Worm (Caenorhabditis elegans) whole organism, late embryonic: ENCODE data around the gene Y38H6C.8.

Source experiments
- C08G9.2 ChIP-seq: sonication (generic microtip); optimal IDR thresholded peaks from 2 replicates; lab custom pipeline; 2016; ENCODE audit warnings: mild to moderate bottlenecking, missing genetic modification characterization, moderate library complexity, missing compliant biosample characterization
- C38D4.7 ChIP-seq: fragments of 200-800 bp; sonication (Bioruptor generic); optimal IDR thresholded peaks from 2 replicates; lab custom pipeline; 2018; ENCODE audit warnings: mild to moderate bottlenecking, missing genetic modification characterization, moderate library complexity, missing compliant biosample characterization
- K02D7.2 ChIP-seq: sonication (generic microtip); optimal IDR thresholded peaks from 2 replicates; lab custom pipeline; 2017; ENCODE audit warnings: mild to moderate bottlenecking, missing genetic modification characterization, missing compliant biosample characterization
- ceh-18 ChIP-seq: sonication (generic microtip); optimal IDR thresholded peaks from 2 replicates; lab custom pipeline; 2016; ENCODE audit warnings: missing genetic modification characterization, missing compliant biosample characterization
- ceh-22 ChIP-seq: sonication (generic microtip); optimal IDR thresholded peaks from 2 replicates; lab custom pipeline; 2017; ENCODE audit warnings: missing biosample characterization, missing genetic modification characterization
- ceh-30 ChIP-seq: fragments of 150-350 bp; optimal IDR thresholded peaks from 2 replicates; lab custom pipeline; 2014; ENCODE audit warnings: missing biosample characterization, missing genetic modification characterization
- ceh-31 ChIP-seq: sonication (generic microtip); optimal IDR thresholded peaks from 2 replicates; lab custom pipeline; 2016; ENCODE audit warnings: missing genetic modification characterization, missing compliant biosample characterization
- ceh-48 ChIP-seq: sonication (generic microtip); optimal IDR thresholded peaks from 2 replicates; lab custom pipeline; 2016; ENCODE audit warnings: missing genetic modification characterization, inconsistent platforms, missing compliant biosample characterization
- ceh-6 ChIP-seq: fragments of 200-800 bp; sonication (Bioruptor generic); optimal IDR thresholded peaks from 2 replicates; lab custom pipeline; 2018; ENCODE audit warnings: mild to moderate bottlenecking, missing genetic modification characterization, missing compliant biosample characterization
- dve-1 ChIP-seq: sonication (generic microtip); optimal IDR thresholded peaks from 2 replicates; lab custom pipeline; 2017; ENCODE audit warnings: antibody characterized with exemption, mild to moderate bottlenecking, missing genetic modification characterization, missing compliant biosample characterization
- elt-2 ChIP-seq: sonication (generic microtip); optimal IDR thresholded peaks from 2 replicates; lab custom pipeline; 2016; ENCODE audit warnings: missing genetic modification reagents, missing genetic modification characterization, missing compliant biosample characterization
- eyg-1 ChIP-seq: sonication (generic microtip); optimal IDR thresholded peaks from 2 replicates; lab custom pipeline; 2016; ENCODE audit warnings: missing genotype, missing genetic modification characterization, missing compliant biosample characterization
- fkh-10 ChIP-seq: fragments of 150-350 bp; optimal IDR thresholded peaks from 2 replicates; lab custom pipeline; 2014; ENCODE audit warnings: missing biosample characterization, missing genetic modification reagents, missing genetic modification characterization
- hlh-15 ChIP-seq: sonication (generic microtip); optimal IDR thresholded peaks from 2 replicates; lab custom pipeline; 2016; ENCODE audit warnings: missing genetic modification characterization, missing compliant biosample characterization
- hlh-8 ChIP-seq: sonication (generic microtip); optimal IDR thresholded peaks from 2 replicates; lab custom pipeline; 2016; ENCODE audit warnings: missing genotype, missing genetic modification characterization, missing compliant biosample characterization
- lim-6 ChIP-seq: sonication (generic microtip); optimal IDR thresholded peaks from 2 replicates; lab custom pipeline; 2016; ENCODE audit warnings: missing genetic modification characterization, missing compliant biosample characterization
- mec-3 ChIP-seq: sonication (generic microtip); optimal IDR thresholded peaks from 2 replicates; lab custom pipeline; 2016; ENCODE audit warnings: borderline replicate concordance, missing genetic modification characterization, missing compliant biosample characterization
- nfya-1 ChIP-seq: sonication (generic microtip); optimal IDR thresholded peaks from 2 replicates; lab custom pipeline; 2017; ENCODE audit warnings: missing genetic modification characterization, mild to moderate bottlenecking, missing compliant biosample characterization, antibody characterized with exemption, moderate library complexity
- nhr-11 ChIP-seq: fragments of 150-350 bp; optimal IDR thresholded peaks from 2 replicates; lab custom pipeline; 2014; ENCODE audit warnings: missing biosample characterization, missing genetic modification characterization
- npax-4 ChIP-seq: sonication (generic microtip); optimal IDR thresholded peaks from 2 replicates; lab custom pipeline; 2016; ENCODE audit warnings: missing genetic modification characterization, missing compliant biosample characterization
- pat-9 ChIP-seq: fragments of 200-800 bp; sonication (Bioruptor generic); optimal IDR thresholded peaks from 2 replicates; lab custom pipeline; 2018; ENCODE audit warnings: mild to moderate bottlenecking, missing genetic modification characterization, moderate library complexity, missing compliant biosample characterization
- pha-4 ChIP-seq: fragments of 150-350 bp; optimal IDR thresholded peaks from 2 replicates; lab custom pipeline; 2018; ENCODE audit warnings: missing biosample characterization, missing genetic modification reagents, missing genetic modification characterization
- pqm-1 ChIP-seq: sonication (generic microtip); optimal IDR thresholded peaks from 2 replicates; lab custom pipeline; 2016; ENCODE audit warnings: missing genetic modification characterization, missing compliant biosample characterization
- pros-1 ChIP-seq: fragments of 150-350 bp; optimal IDR thresholded peaks from 2 replicates; lab custom pipeline; 2014; ENCODE audit warnings: missing biosample characterization, missing genetic modification reagents, missing genetic modification characterization
- ref-2 ChIP-seq: sonication (generic microtip); optimal IDR thresholded peaks from 2 replicates; lab custom pipeline; 2016; ENCODE audit warnings: missing genetic modification characterization, missing compliant biosample characterization
- rnt-1 ChIP-seq: sonication (generic microtip); optimal IDR thresholded peaks from 2 replicates; lab custom pipeline; 2016; ENCODE audit warnings: missing genetic modification characterization, missing compliant biosample characterization
- sdc-2 ChIP-seq: sonication (generic microtip); optimal IDR thresholded peaks from 2 replicates; lab custom pipeline; 2016; ENCODE audit warnings: missing genotype, missing genetic modification characterization, missing compliant biosample characterization
- sox-4 ChIP-seq: sonication (generic microtip); optimal IDR thresholded peaks from 2 replicates; lab custom pipeline; 2017; ENCODE audit warnings: mild to moderate bottlenecking, missing genetic modification characterization, inconsistent platforms, missing compliant biosample characterization
- syd-9 ChIP-seq: sonication (generic microtip); optimal IDR thresholded peaks from 2 replicates; lab custom pipeline; 2016; ENCODE audit warnings: mild to moderate bottlenecking, missing genetic modification characterization, moderate library complexity, missing compliant biosample characterization
- tbx-7 ChIP-seq: sonication (generic microtip); optimal IDR thresholded peaks from 2 replicates; lab custom pipeline; 2016; ENCODE audit warnings: missing genotype, missing genetic modification characterization, missing compliant biosample characterization
- ttx-3 ChIP-seq: sonication (generic microtip); optimal IDR thresholded peaks from 2 replicates; lab custom pipeline; 2016; ENCODE audit warnings: missing genetic modification reagents, missing genetic modification characterization, missing compliant biosample characterization
- unc-42 ChIP-seq: sonication (generic microtip); optimal IDR thresholded peaks from 2 replicates; lab custom pipeline; 2016; ENCODE audit warnings: missing genotype, missing genetic modification characterization, missing compliant biosample characterization
- unc-55 ChIP-seq: sonication (generic microtip); optimal IDR thresholded peaks from 2 replicates; lab custom pipeline; 2017; ENCODE audit warnings: missing biosample characterization, missing genetic modification reagents, missing genetic modification characterization
- unc-86 ChIP-seq: sonication (generic microtip); optimal IDR thresholded peaks from 2 replicates; lab custom pipeline; 2016; ENCODE audit warnings: missing genetic modification characterization, missing compliant biosample characterization

Gene Y38H6C.8

ce11 chrV:20475830-20476229, 37.9 kb upstream of the Y38H6C.8 start, which contains the start of gene B0250.7:
Gene B0250.7 (minus strand): TSS chrV:20476061.
- TF ChIP-seq nfya-1 (tag; lab: Kevin White, UChicago), result peak; percentile 82
- TF ChIP-seq mec-3 (tag; lab: Kevin White, UChicago), result no peak
- TF ChIP-seq nhr-11, result no peak
- no peak for TF ChIP-seq K02D7.2 (tag; lab: Kevin White, UChicago)

ce11 chrV:20476514-20476913, 37.2 kb upstream of the Y38H6C.8 start:
- TF ChIP-seq tbx-7 (no peak), ceh-6 (GFP tag; lab: Kevin White, UChicago) (no peak), syd-9 (tag; lab: Kevin White, UChicago) (no peak), pros-1 (tag; lab: Kevin White, UChicago) (no peak), ceh-22 (tag; lab: Kevin White, UChicago) (no peak), ceh-30 (no peak), eyg-1 (no peak)

ce11 chrV:20476981-20477380, 36.8 kb upstream of the Y38H6C.8 start:
- no peak for TF ChIP-seq hlh-8 (tag; lab: Kevin White, UChicago)
- TF ChIP-seq C08G9.2 (tag; lab: Kevin White, UChicago), result no peak
- no peak for TF ChIP-seq ceh-48 (tag; lab: Kevin White, UChicago)
- no peak for TF ChIP-seq ceh-31 (tag; lab: Kevin White, UChicago)
- no peak for TF ChIP-seq ceh-18
- no peak for TF ChIP-seq pha-4 (tag; lab: Kevin White, UChicago)
- TF ChIP-seq dve-1 (tag; lab: Kevin White, UChicago), result no peak
- no peak for TF ChIP-seq unc-55 (GFP tag; lab: Kevin White, UChicago)
- no peak for TF ChIP-seq hlh-15 (tag; lab: Kevin White, UChicago)
- TF ChIP-seq syd-9 (tag; lab: Kevin White, UChicago), result no peak
- no peak for TF ChIP-seq pat-9 (tag; lab: Kevin White, UChicago)
- no peak for TF ChIP-seq unc-86 (tag; lab: Kevin White, UChicago)
- no peak for TF ChIP-seq C38D4.7 (GFP tag; lab: Kevin White, UChicago)
- no peak for TF ChIP-seq sox-4 (tag; lab: Kevin White, UChicago)
- no peak for TF ChIP-seq nfya-1 (tag; lab: Kevin White, UChicago)
- TF ChIP-seq sdc-2 (tag; lab: Kevin White, UChicago), result no peak
- no peak for TF ChIP-seq rnt-1 (tag; lab: Kevin White, UChicago)
- no peak for TF ChIP-seq lim-6 (tag; lab: Kevin White, UChicago)
- TF ChIP-seq fkh-10 (GFP tag; lab: Kevin White, UChicago), result no peak
- no peak for TF ChIP-seq npax-4 (tag; lab: Kevin White, UChicago)

- TF ChIP-seq ceh-31 (tag; lab: Kevin White, UChicago) (peak; percentile 49), ceh-48 (tag; lab: Kevin White, UChicago) (peak; percentile 83), pqm-1 (tag; lab: Kevin White, UChicago) (no peak), elt-2 (tag; lab: Kevin White, UChicago) (peak; percentile 11), nfya-1 (tag; lab: Kevin White, UChicago) (peak; percentile 56), ttx-3 (tag; lab: Kevin White, UChicago) (no peak), unc-42 (tag; lab: Kevin White, UChicago) (peak; percentile 84)
These were observed 34.6 kb upstream of the Y38H6C.8 start, which contains the start of the genes calf-1 and rpl-2 for ce11 chrV:20479013-20479739. Gene calf-1 (minus strand): TSS chrV:20479089. Gene rpl-2 (plus strand): TSS chrV:20479689.

ce11 chrV:20480790-20481189, 33.0 kb upstream of the Y38H6C.8 start:
- no peak for TF ChIP-seq lim-6 (tag; lab: Kevin White, UChicago)
- TF ChIP-seq sdc-2 (tag; lab: Kevin White, UChicago), result no peak
- no peak for TF ChIP-seq ref-2 (tag; lab: Kevin White, UChicago)
